Worm (Caenorhabditis elegans) whole organism, L3 larva: ENCODE data around the gene srg-29.

Source experiments
- ama-1 ChIP-seq: fragments of 150-350 bp; optimal IDR thresholded peaks from 2 replicates; lab custom pipeline; 2018
- ceh-28 ChIP-seq: fragments of 150-350 bp; optimal IDR thresholded peaks from 2 replicates; lab custom pipeline; 2014; ENCODE audit warnings: missing biosample characterization, missing genetic modification reagents, missing genetic modification characterization
- ceh-82 ChIP-seq: fragments of 150-350 bp; optimal IDR thresholded peaks from 2 replicates; lab custom pipeline; 2014; ENCODE audit warnings: missing biosample characterization, missing genetic modification characterization
- ceh-9 ChIP-seq: sonication (generic microtip); optimal IDR thresholded peaks from 2 replicates; lab custom pipeline; 2018; ENCODE audit warnings: missing biosample characterization, missing genetic modification characterization
- egl-27 ChIP-seq: sonication (generic microtip); optimal IDR thresholded peaks from 4 replicates; lab custom pipeline; 2017; ENCODE audit warnings: missing biosample characterization, missing genetic modification reagents, missing genetic modification characterization
- egl-5 ChIP-seq: fragments of 150-350 bp; optimal IDR thresholded peaks from 2 replicates; lab custom pipeline; 2017; ENCODE audit warnings: missing biosample characterization, missing genetic modification reagents, missing genetic modification characterization, inconsistent platforms
- elt-1 ChIP-seq: fragments of 150-350 bp; optimal IDR thresholded peaks from 2 replicates; lab custom pipeline; 2014; ENCODE audit warnings: missing biosample characterization, missing genetic modification characterization
- elt-2 ChIP-seq: sonication (generic microtip); optimal IDR thresholded peaks from 2 replicates; lab custom pipeline; 2016; ENCODE audit warnings: missing genetic modification reagents, mild to moderate bottlenecking, missing genetic modification characterization, missing compliant biosample characterization
- eor-1 ChIP-seq, 2 experiments: fragments of 150-350 bp; optimal IDR thresholded peaks; 2 replicates each; lab custom pipeline; 2014 to 2018; ENCODE audit warnings: missing biosample characterization in 2 of 2, missing genetic modification characterization in 2 of 2
- fkh-10 ChIP-seq: sonication (generic microtip); optimal IDR thresholded peaks from 2 replicates; lab custom pipeline; 2017; ENCODE audit warnings: missing biosample characterization, missing genetic modification reagents, missing genetic modification characterization
- fkh-2 ChIP-seq: fragments of 150-350 bp; optimal IDR thresholded peaks from 2 replicates; lab custom pipeline; 2014; ENCODE audit warnings: missing biosample characterization, missing genetic modification reagents, missing genetic modification characterization
- fos-1 ChIP-seq: fragments of 150-350 bp; optimal IDR thresholded peaks from 2 replicates; lab custom pipeline; 2014; ENCODE audit warnings: missing biosample characterization, missing genetic modification characterization
- hmg-11 ChIP-seq: sonication (generic microtip); optimal IDR thresholded peaks from 2 replicates; lab custom pipeline; 2016; ENCODE audit warnings: missing genetic modification characterization, missing compliant biosample characterization
- jun-1 ChIP-seq: fragments of 150-350 bp; optimal IDR thresholded peaks from 2 replicates; lab custom pipeline; 2014; ENCODE audit warnings: missing biosample characterization, missing genetic modification reagents, missing genetic modification characterization
- lin-15B ChIP-seq: fragments of 150-350 bp; optimal IDR thresholded peaks from 2 replicates; lab custom pipeline; 2014; ENCODE audit warnings: missing biosample characterization, missing genetic modification characterization
- lin-39 ChIP-seq: fragments of 150-350 bp; optimal IDR thresholded peaks from 2 replicates; lab custom pipeline; 2018; ENCODE audit warnings: missing biosample characterization, missing genetic modification reagents, missing genetic modification characterization
- lsy-12 ChIP-seq: sonication (generic microtip); optimal IDR thresholded peaks from 2 replicates; lab custom pipeline; 2016; ENCODE audit warnings: mild to moderate bottlenecking, missing genetic modification characterization, missing compliant biosample characterization
- mml-1 ChIP-seq: fragments of 150-350 bp; sonication (generic microtip); optimal IDR thresholded peaks from 3 replicates; lab custom pipeline; 2014; ENCODE audit warnings: missing biosample characterization, missing genetic modification characterization
- nfya-1 ChIP-seq: sonication (generic microtip); optimal IDR thresholded peaks from 2 replicates; lab custom pipeline; 2017; ENCODE audit warnings: missing genetic modification characterization, mild to moderate bottlenecking, missing compliant biosample characterization, antibody characterized with exemption, moderate library complexity; ENCODE audit not compliant: insufficient read depth
- nhr-11 ChIP-seq: fragments of 150-350 bp; optimal IDR thresholded peaks from 2 replicates; lab custom pipeline; 2014; ENCODE audit warnings: missing biosample characterization, missing genetic modification characterization
- nhr-12 ChIP-seq: fragments of 150-350 bp; optimal IDR thresholded peaks from 2 replicates; lab custom pipeline; 2014; ENCODE audit warnings: missing biosample characterization, missing genetic modification characterization
- nhr-23 ChIP-seq: fragments of 150-350 bp; optimal IDR thresholded peaks from 2 replicates; lab custom pipeline; 2014; ENCODE audit warnings: missing biosample characterization, missing genetic modification reagents, missing genetic modification characterization
- nhr-237 ChIP-seq: fragments of 150-350 bp; optimal IDR thresholded peaks from 2 replicates; lab custom pipeline; 2014; ENCODE audit warnings: missing biosample characterization, missing genetic modification characterization
- nhr-25 ChIP-seq: sonication (generic microtip); optimal IDR thresholded peaks from 2 replicates; lab custom pipeline; 2017; ENCODE audit warnings: missing biosample characterization, missing genetic modification characterization
- nhr-28 ChIP-seq: fragments of 150-350 bp; optimal IDR thresholded peaks from 2 replicates; lab custom pipeline; 2014; ENCODE audit warnings: missing biosample characterization, missing genetic modification characterization
- nhr-43 ChIP-seq: sonication (generic microtip); optimal IDR thresholded peaks from 2 replicates; lab custom pipeline; 2016; ENCODE audit warnings: mild to moderate bottlenecking, missing genetic modification characterization, missing compliant biosample characterization; ENCODE audit not compliant: poor library complexity, severe bottlenecking
- nhr-76 ChIP-seq: fragments of 150-350 bp; sonication (generic microtip); optimal IDR thresholded peaks from 5 replicates; lab custom pipeline; 2014; ENCODE audit warnings: missing biosample characterization, missing genetic modification characterization
- pha-4 ChIP-seq: fragments of 150-350 bp; optimal IDR thresholded peaks from 2 replicates; lab custom pipeline; 2014; ENCODE audit warnings: missing biosample characterization, missing genetic modification reagents, missing genetic modification characterization
- pqm-1 ChIP-seq: fragments of 150-350 bp; optimal IDR thresholded peaks from 2 replicates; lab custom pipeline; 2017; ENCODE audit warnings: missing biosample characterization, missing genetic modification characterization, inconsistent platforms
- sea-2 ChIP-seq: fragments of 150-350 bp; sonication (generic microtip); optimal IDR thresholded peaks from 4 replicates; lab custom pipeline; 2014; ENCODE audit warnings: missing biosample characterization, missing genetic modification reagents, missing genetic modification characterization
- skn-1 ChIP-seq: fragments of 150-350 bp; optimal IDR thresholded peaks from 2 replicates; lab custom pipeline; 2014; ENCODE audit warnings: missing biosample characterization, missing genetic modification characterization
- tbx-2 ChIP-seq: sonication (generic microtip); optimal IDR thresholded peaks from 2 replicates; lab custom pipeline; 2016; ENCODE audit warnings: mild to moderate bottlenecking, missing genetic modification characterization, missing compliant biosample characterization
- unc-39 ChIP-seq: sonication (generic microtip); optimal IDR thresholded peaks from 4 replicates; lab custom pipeline; 2017; ENCODE audit warnings: missing biosample characterization, missing genetic modification characterization
- unc-62 ChIP-seq: fragments of 150-350 bp; sonication (generic microtip); optimal IDR thresholded peaks from 4 replicates; lab custom pipeline; 2014; ENCODE audit warnings: missing biosample characterization, missing genetic modification reagents, missing genetic modification characterization
- zag-1 ChIP-seq: fragments of 150-350 bp; optimal IDR thresholded peaks from 2 replicates; lab custom pipeline; 2014; ENCODE audit warnings: missing biosample characterization, missing genetic modification characterization
- ztf-11 ChIP-seq: fragments of 150-350 bp; optimal IDR thresholded peaks from 2 replicates; lab custom pipeline; 2014; ENCODE audit warnings: missing biosample characterization, missing genetic modification characterization
- ztf-4 ChIP-seq: fragments of 150-350 bp; optimal IDR thresholded peaks from 2 replicates; lab custom pipeline; 2014; ENCODE audit warnings: missing biosample characterization, missing genetic modification characterization

The srg-29 gene

ce11 chrV:5364863-5365262 is 27.9 kb downstream of the srg-29 start, which contains the start of gene T09D3.8:
TSS of gene T09D3.8 (plus strand) at chrV:5365163.
- no peak for TF ChIP-seq egl-27
- TF ChIP-seq nhr-28 (tag; lab: Kevin White, UChicago) = no peak
- no peak for TF ChIP-seq jun-1 (tag; lab: Kevin White, UChicago)
- no peak for TF ChIP-seq ceh-82
- no peak for TF ChIP-seq nhr-11
- TF ChIP-seq lsy-12 (tag; lab: Kevin White, UChicago) = no peak
- no peak for TF ChIP-seq eor-1 (tag; optimal IDR thresholded peaks at IDR 0.05; lab: Kevin White, UChicago)
- TF ChIP-seq hmg-11 (tag; lab: Kevin White, UChicago) = no peak
- no peak for TF ChIP-seq mml-1
- no peak for TF ChIP-seq fkh-10 (GFP tag; lab: Kevin White, UChicago)
- no peak for TF ChIP-seq fos-1 (tag; lab: Kevin White, UChicago)

ce11 chrV:5368792-5369191 is 31.8 kb downstream of the srg-29 start, which contains the start of gene T09D3.9:
TSS of gene T09D3.9 (minus strand) at chrV:5368892.
- no peak for TF ChIP-seq nhr-237
- no peak for TF ChIP-seq egl-5 (tag; lab: Kevin White, UChicago)
- no peak for TF ChIP-seq ztf-4 (tag; lab: Kevin White, UChicago)
- TF ChIP-seq eor-1 (tag; optimal IDR thresholded peaks at IDR 0.05; lab: Kevin White, UChicago) = no peak
- TF ChIP-seq nhr-76 (tag; lab: Kevin White, UChicago) = no peak
- TF ChIP-seq nhr-25 (tag; lab: Kevin White, UChicago) = no peak
- no peak for TF ChIP-seq ceh-82
- TF ChIP-seq elt-2 (tag; lab: Kevin White, UChicago) = no peak
- no peak for TF ChIP-seq nfya-1 (tag; lab: Kevin White, UChicago)

- TF ChIP-seq nhr-76 (tag; lab: Kevin White, UChicago) (no peak), egl-27 (no peak), pha-4 (tag; lab: Kevin White, UChicago) (no peak), ceh-9 (tag; lab: Kevin White, UChicago) (no peak), hmg-11 (tag; lab: Kevin White, UChicago) (no peak), lsy-12 (tag; lab: Kevin White, UChicago) (no peak), nhr-12 (tag; lab: Kevin White, UChicago) (no peak), eor-1 (tag; optimal IDR thresholded peaks at IDR 0.05; lab: Kevin White, UChicago) (no peak), sea-2 (GFP tag; lab: Kevin White, UChicago) (no peak), fkh-10 (GFP tag; lab: Kevin White, UChicago) (no peak), fos-1 (tag; lab: Kevin White, UChicago) (no peak), jun-1 (tag; lab: Kevin White, UChicago) (no peak), unc-39 (tag; lab: Kevin White, UChicago) (no peak), pqm-1 (tag; lab: Kevin White, UChicago) (no peak), ceh-28 (tag; lab: Kevin White, UChicago) (no peak), lin-39 (tag; lab: Kevin White, UChicago) (no peak), tbx-2 (tag; lab: Kevin White, UChicago) (no peak), fkh-2 (no peak), unc-62 (no peak)
- TF ChIP-seq, all 47 proteins: peak for 0
These were observed 35.1 kb downstream of the srg-29 start, which contains the start of gene C35A11.3 for ce11 chrV:5372118-5372517. TSS of gene C35A11.3 (plus strand) at chrV:5372418.

- peak; percentile 6 for TF ChIP-seq lin-15B (tag; lab: Kevin White, UChicago)
- no peak for TF ChIP-seq ama-1 (lab: Kevin White, UChicago)
- TF ChIP-seq zag-1 (tag; lab: Kevin White, UChicago) = no peak
- no peak for TF ChIP-seq elt-1 (tag; lab: Kevin White, UChicago)
- no peak for TF ChIP-seq nhr-237
- no peak for TF ChIP-seq fkh-2
- TF ChIP-seq nhr-76 (tag; lab: Kevin White, UChicago) = no peak
- TF ChIP-seq skn-1 (tag; lab: Kevin White, UChicago) = no peak
- TF ChIP-seq ztf-11 (tag; lab: Kevin White, UChicago) = no peak
- peak; percentile 73 for TF ChIP-seq nhr-23 (tag; lab: Kevin White, UChicago)
- TF ChIP-seq nhr-43 (tag; lab: Kevin White, UChicago) = no peak
- TF ChIP-seq hmg-11 (tag; lab: Kevin White, UChicago) = no peak
These were observed 49.0 kb downstream of the srg-29 start, which contains the start of gene C35A11.2 for ce11 chrV:5385914-5386493. TSS of gene C35A11.2 (plus strand) at chrV:5386299.
